Worm (Caenorhabditis elegans): ENCODE measurements around the gene gro-1.

- TF ChIP-seq hmg-11 (tag; optimal IDR thresholded peaks at IDR 0.05) (no peak), skn-1 (tag; optimal IDR thresholded peaks at IDR 0.05) (no peak), pqm-1 (tag; optimal IDR thresholded peaks at IDR 0.05) (no peak), ama-1 (optimal IDR thresholded peaks at IDR 0.05) (no peak), fkh-10 (GFP tag; optimal IDR thresholded peaks at IDR 0.05) (no peak), pha-4 (tag; optimal IDR thresholded peaks at IDR 0.05) (no peak), nhr-25 (tag; optimal IDR thresholded peaks at IDR 0.05) (no peak), elt-2 (tag; optimal IDR thresholded peaks at IDR 0.05) (no peak), fos-1 (tag; optimal IDR thresholded peaks at IDR 0.05) (no peak), unc-62 (GFP tag; optimal IDR thresholded peaks at IDR 0.05) (no peak), ceh-9 (tag; optimal IDR thresholded peaks at IDR 0.05) (no peak), sea-2 (GFP tag; optimal IDR thresholded peaks at IDR 0.05) (no peak), snpc-4 (tag; optimal IDR thresholded peaks at IDR 0.05) (no peak), tbx-2 (tag; optimal IDR thresholded peaks at IDR 0.05) (no peak)
These were observed 39.1 kb downstream of the gro-1 start for ce11 chrIII:5304044-5304443.
